Worm (Caenorhabditis elegans) whole organism, L1 larva: ENCODE data around the gene ldh-1.

ENCODE experiments used
- xbp-1 ChIP-seq: sonication (generic microtip); optimal IDR thresholded peaks from 2 replicates; lab custom pipeline; 2016; ENCODE audit warnings: missing genetic modification characterization, missing compliant biosample characterization
- zag-1 ChIP-seq: fragments of 150-350 bp; optimal IDR thresholded peaks from 2 replicates; lab custom pipeline; 2014; ENCODE audit warnings: missing biosample characterization, missing genetic modification characterization

DNA sequence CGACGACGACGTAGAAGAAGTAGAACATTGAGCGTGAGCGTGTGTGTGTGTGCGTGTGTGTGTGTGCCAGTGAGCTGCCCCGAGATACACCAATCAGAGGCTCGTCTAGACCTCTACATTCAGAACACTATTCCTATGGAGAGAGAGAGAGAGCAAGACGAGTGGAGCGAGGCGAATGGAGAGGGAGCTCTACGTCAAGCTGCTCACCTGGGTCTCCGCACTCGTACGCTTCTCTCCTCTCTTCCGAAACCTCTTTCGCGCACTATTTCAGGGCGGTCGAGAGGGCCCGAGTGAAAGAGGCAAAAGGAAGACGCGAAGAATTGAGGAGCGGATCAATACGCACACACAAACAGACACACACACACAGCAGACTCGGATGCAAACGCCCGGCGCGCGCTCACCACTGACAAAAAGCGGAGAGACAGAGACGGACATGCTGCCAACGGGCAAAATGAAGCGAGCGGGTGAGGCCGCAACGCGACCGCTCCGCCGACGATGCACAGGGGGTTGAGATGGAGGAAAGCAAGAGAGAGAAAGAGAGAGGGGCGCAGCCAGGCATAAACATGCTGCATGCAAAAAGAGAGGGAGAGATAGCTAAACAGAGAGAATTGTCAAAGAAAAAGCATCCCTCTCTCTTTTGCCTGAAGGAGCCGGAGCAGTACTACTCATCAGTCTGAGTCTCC lies 25.6 kb downstream of the ldh-1 start:
- TF ChIP-seq xbp-1 (tag; lab: Kevin White, UChicago): peak; percentile 67
- TF ChIP-seq zag-1 (tag; lab: Kevin White, UChicago): no peak
